Worm (Caenorhabditis elegans) whole organism, young adult: ENCODE measurements around the gene D1014.2.

Experiments
- B0035.1 ChIP-seq: sonication (generic microtip); optimal IDR thresholded peaks from 2 replicates; lab custom pipeline; 2016; ENCODE audit warnings: missing genetic modification characterization, mild to moderate bottlenecking, missing compliant biosample characterization, missing genotype, missing genetic modification reagents
- B0261.1 ChIP-seq: sonication (generic microtip); optimal IDR thresholded peaks from 2 replicates; lab custom pipeline; 2016; ENCODE audit warnings: mild to moderate bottlenecking, missing genetic modification characterization, moderate library complexity, missing compliant biosample characterization
- B0336.3 ChIP-seq: fragments of 200-800 bp; sonication (Bioruptor generic); IDR thresholded peaks from 2 replicates; pipeline ENCODE4 v1.3.6; 2022; ENCODE audit warnings: missing genetic modification characterization, missing compliant biosample characterization
- C06A6.2 ChIP-seq: fragments of 200-800 bp; sonication (Bioruptor generic); conservative IDR thresholded peaks from 2 replicates; pipeline ENCODE4 v1.3.6; 2022; ENCODE audit warnings: missing genetic modification characterization, missing compliant biosample characterization
- F49E8.2 ChIP-seq: sonication (generic microtip); optimal IDR thresholded peaks from 3 replicates; lab custom pipeline; 2017; ENCODE audit warnings: missing genetic modification characterization, mild to moderate bottlenecking, missing compliant biosample characterization, antibody characterized with exemption, moderate library complexity; ENCODE audit not compliant: insufficient read depth
- F55B11.4 ChIP-seq: sonication (generic microtip); optimal IDR thresholded peaks from 2 replicates; lab custom pipeline; 2016; ENCODE audit warnings: missing compliant biosample characterization, missing genetic modification characterization, borderline replicate concordance; ENCODE audit not compliant: insufficient read depth
- F57C9.4 ChIP-seq: sonication (generic microtip); optimal IDR thresholded peaks from 2 replicates; lab custom pipeline; 2017; ENCODE audit warnings: mild to moderate bottlenecking, missing genetic modification characterization, missing compliant biosample characterization
- K11D2.4 ChIP-seq: fragments of 200-800 bp; sonication (Bioruptor generic); IDR thresholded peaks from 2 replicates; pipeline ENCODE4 v1.3.6; 2022; ENCODE audit warnings: missing genetic modification reagents, missing genetic modification characterization, missing compliant biosample characterization
- Y53F4B.3 ChIP-seq: fragments of 200-800 bp; sonication (Bioruptor generic); IDR thresholded peaks from 2 replicates; pipeline ENCODE4 v1.3.6; 2022; ENCODE audit warnings: missing genetic modification reagents, missing genetic modification characterization, missing compliant biosample characterization
- Y53G8AR.9 ChIP-seq: fragments of 200-800 bp; sonication (Bioruptor generic); conservative IDR thresholded peaks from 2 replicates; pipeline ENCODE4 v1.3.6; 2022; ENCODE audit warnings: missing genetic modification reagents, missing genetic modification characterization, missing compliant biosample characterization
- Y67H2A.10 ChIP-seq: fragments of 200-800 bp; sonication (Bioruptor generic); conservative IDR thresholded peaks from 2 replicates; pipeline ENCODE4 v1.3.6; 2022; ENCODE audit warnings: missing genetic modification reagents, missing genetic modification characterization, missing compliant biosample characterization
- Y79H2A.3 ChIP-seq: fragments of 200-800 bp; sonication (Bioruptor generic); conservative IDR thresholded peaks from 2 replicates; pipeline ENCODE4 v1.3.6; 2022; ENCODE audit warnings: missing genetic modification reagents, missing genetic modification characterization, missing compliant biosample characterization
- Y95B8A.8 ChIP-seq: fragments of 200-800 bp; sonication (Bioruptor generic); IDR thresholded peaks from 2 replicates; pipeline ENCODE4 v1.3.6; 2022; ENCODE audit warnings: missing genetic modification reagents, missing genetic modification characterization, missing compliant biosample characterization
- ZK185.1 ChIP-seq: sonication (generic microtip); optimal IDR thresholded peaks from 2 replicates; lab custom pipeline; 2016; ENCODE audit warnings: mild to moderate bottlenecking, missing genetic modification characterization, missing compliant biosample characterization; ENCODE audit not compliant: poor library complexity, severe bottlenecking
- athp-1 ChIP-seq: sonication (generic microtip); optimal IDR thresholded peaks from 2 replicates; lab custom pipeline; 2017; ENCODE audit warnings: mild to moderate bottlenecking, missing genetic modification characterization, missing compliant biosample characterization
- ccch-3 ChIP-seq: fragments of 200-800 bp; sonication (Bioruptor generic); optimal IDR thresholded peaks from 2 replicates; lab custom pipeline; 2018; ENCODE audit warnings: mild to moderate bottlenecking, missing genetic modification characterization, missing compliant biosample characterization
- cebp-1 ChIP-seq, 2 experiments: fragments of 200-800 bp in 1 of 2; sonication (Bioruptor generic) in 1 of 2; sonication (generic microtip) in 1 of 2; IDR thresholded peaks in 1 of 2; optimal IDR thresholded peaks in 1 of 2; 2 replicates each; pipeline versions ENCODE4 v1.3.6 to Lab custom; 2017 to 2022; ENCODE audit warnings: missing compliant biosample characterization in 2 of 2, missing genetic modification characterization in 2 of 2, mild to moderate bottlenecking in 1 of 2, missing genetic modification reagents in 1 of 2, moderate library complexity in 1 of 2
- dpff-1 ChIP-seq: sonication (generic microtip); optimal IDR thresholded peaks from 2 replicates; lab custom pipeline; 2017; ENCODE audit warnings: mild to moderate bottlenecking, missing genetic modification characterization, missing compliant biosample characterization
- efl-1 ChIP-seq: fragments of 150-350 bp; optimal IDR thresholded peaks from 2 replicates; lab custom pipeline; 2014; ENCODE audit warnings: missing biosample characterization, missing genetic modification reagents, missing genetic modification characterization
- ets-4 ChIP-seq: fragments of 200-800 bp; sonication (Bioruptor generic); optimal IDR thresholded peaks from 2 replicates; lab custom pipeline; 2018; ENCODE audit warnings: mild to moderate bottlenecking, missing genetic modification characterization, missing compliant biosample characterization
- hlh-12 ChIP-seq: sonication (generic microtip); optimal IDR thresholded peaks from 2 replicates; lab custom pipeline; 2016; ENCODE audit warnings: missing genetic modification characterization, missing compliant biosample characterization
- hmg-20 ChIP-seq: fragments of 200-800 bp; sonication (Bioruptor generic); IDR thresholded peaks from 2 replicates; pipeline ENCODE4 v1.3.6; 2022; ENCODE audit warnings: missing genetic modification reagents, missing genetic modification characterization, missing compliant biosample characterization
- lag-1 ChIP-seq: fragments of 200-800 bp; sonication (Bioruptor generic); IDR thresholded peaks from 2 replicates; pipeline ENCODE4 v1.3.6; 2022; ENCODE audit warnings: missing genetic modification reagents, missing genetic modification characterization, missing compliant biosample characterization
- let-607 ChIP-seq, 2 experiments: fragments of 200-800 bp in 1 of 2; sonication (Bioruptor generic) in 1 of 2; sonication (generic microtip) in 1 of 2; optimal IDR thresholded peaks; 2 replicates each; lab custom pipeline; 2016 to 2018; ENCODE audit warnings: mild to moderate bottlenecking in 2 of 2, missing compliant biosample characterization in 2 of 2, missing genetic modification characterization in 2 of 2, moderate library complexity in 2 of 2, missing genotype in 1 of 2
- lin-54 ChIP-seq: fragments of 200-800 bp; sonication (Bioruptor generic); optimal IDR thresholded peaks from 2 replicates; lab custom pipeline; 2018; ENCODE audit warnings: mild to moderate bottlenecking, missing genetic modification characterization, missing compliant biosample characterization
- lir-1 ChIP-seq: fragments of 200-800 bp; sonication (Bioruptor generic); conservative IDR thresholded peaks from 2 replicates; pipeline ENCODE4 v1.3.6; 2022; ENCODE audit warnings: missing genetic modification reagents, missing genetic modification characterization, missing compliant biosample characterization
- lsy-27 ChIP-seq: sonication (generic microtip); optimal IDR thresholded peaks from 2 replicates; lab custom pipeline; 2017; ENCODE audit warnings: missing genetic modification characterization, mild to moderate bottlenecking, missing compliant biosample characterization, antibody characterized with exemption, missing genotype, borderline replicate concordance; ENCODE audit not compliant: insufficient read depth
- madf-3 ChIP-seq: fragments of 200-800 bp; sonication (Bioruptor generic); IDR thresholded peaks from 2 replicates; pipeline ENCODE4 v1.3.6; 2022; ENCODE audit warnings: missing genetic modification reagents, missing genetic modification characterization, missing compliant biosample characterization
- mcd-1 ChIP-seq: fragments of 200-800 bp; sonication (Bioruptor generic); IDR thresholded peaks from 2 replicates; pipeline ENCODE4 v1.3.6; 2022; ENCODE audit warnings: missing genetic modification reagents, missing genetic modification characterization, missing compliant biosample characterization
- mxl-1 ChIP-seq: sonication (generic microtip); optimal IDR thresholded peaks from 2 replicates; lab custom pipeline; 2016; ENCODE audit warnings: missing genetic modification characterization, missing compliant biosample characterization
- nfya-1 ChIP-seq: sonication (generic microtip); optimal IDR thresholded peaks from 2 replicates; lab custom pipeline; 2017; ENCODE audit warnings: antibody characterized with exemption, missing compliant biosample characterization, missing genetic modification characterization, borderline replicate concordance; ENCODE audit not compliant: insufficient read depth
- nfya-2 ChIP-seq: fragments of 200-800 bp; sonication (Bioruptor generic); IDR thresholded peaks from 2 replicates; pipeline ENCODE4 v1.3.6; 2022; ENCODE audit warnings: missing genetic modification reagents, missing genetic modification characterization, missing compliant biosample characterization
- pbrm-1 ChIP-seq: fragments of 200-800 bp; sonication (Bioruptor generic); IDR thresholded peaks from 2 replicates; pipeline ENCODE4 v1.3.6; 2022; ENCODE audit warnings: missing genetic modification reagents, missing genetic modification characterization, missing compliant biosample characterization
- rcor-1 ChIP-seq: fragments of 200-800 bp; sonication (Bioruptor generic); IDR thresholded peaks from 2 replicates; pipeline ENCODE4 v1.3.6; 2022; ENCODE audit warnings: missing genetic modification reagents, missing genetic modification characterization, missing compliant biosample characterization
- repo-1 ChIP-seq: sonication (generic microtip); optimal IDR thresholded peaks from 2 replicates; lab custom pipeline; 2017; ENCODE audit warnings: mild to moderate bottlenecking, missing genetic modification characterization, missing compliant biosample characterization
- rpc-1 ChIP-seq, 2 experiments: fragments of 150-350 bp in 1 of 2; sonication (generic microtip) in 1 of 2; optimal IDR thresholded peaks; 2 replicates each; lab custom pipeline; 2014 to 2018; ENCODE audit warnings: missing biosample characterization in 1 of 2, missing genetic modification characterization in 1 of 2, missing genetic modification reagents in 1 of 2, missing genotype in 1 of 2
- sptf-2 ChIP-seq: fragments of 200-800 bp; sonication (Bioruptor generic); optimal IDR thresholded peaks from 2 replicates; lab custom pipeline; 2018; ENCODE audit warnings: mild to moderate bottlenecking, missing genetic modification characterization, missing compliant biosample characterization
- tbx-9 ChIP-seq: sonication (generic microtip); optimal IDR thresholded peaks from 2 replicates; lab custom pipeline; 2016; ENCODE audit warnings: borderline replicate concordance, missing genetic modification characterization, inconsistent platforms, missing compliant biosample characterization
- unc-62 ChIP-seq: fragments of 150-350 bp; optimal IDR thresholded peaks from 2 replicates; lab custom pipeline; 2014; ENCODE audit warnings: missing biosample characterization, missing genetic modification reagents, missing genetic modification characterization
- xnd-1 ChIP-seq: sonication (generic microtip); optimal IDR thresholded peaks from 2 replicates; lab custom pipeline; 2016; ENCODE audit warnings: missing genotype, missing genetic modification reagents, missing genetic modification characterization, missing compliant biosample characterization
- ztf-25 ChIP-seq: fragments of 200-800 bp; sonication (Bioruptor generic); IDR thresholded peaks from 2 replicates; pipeline ENCODE4 v1.3.6; 2022; ENCODE audit warnings: missing genetic modification reagents, missing genetic modification characterization, missing compliant biosample characterization

Gene D1014.2

DNA sequence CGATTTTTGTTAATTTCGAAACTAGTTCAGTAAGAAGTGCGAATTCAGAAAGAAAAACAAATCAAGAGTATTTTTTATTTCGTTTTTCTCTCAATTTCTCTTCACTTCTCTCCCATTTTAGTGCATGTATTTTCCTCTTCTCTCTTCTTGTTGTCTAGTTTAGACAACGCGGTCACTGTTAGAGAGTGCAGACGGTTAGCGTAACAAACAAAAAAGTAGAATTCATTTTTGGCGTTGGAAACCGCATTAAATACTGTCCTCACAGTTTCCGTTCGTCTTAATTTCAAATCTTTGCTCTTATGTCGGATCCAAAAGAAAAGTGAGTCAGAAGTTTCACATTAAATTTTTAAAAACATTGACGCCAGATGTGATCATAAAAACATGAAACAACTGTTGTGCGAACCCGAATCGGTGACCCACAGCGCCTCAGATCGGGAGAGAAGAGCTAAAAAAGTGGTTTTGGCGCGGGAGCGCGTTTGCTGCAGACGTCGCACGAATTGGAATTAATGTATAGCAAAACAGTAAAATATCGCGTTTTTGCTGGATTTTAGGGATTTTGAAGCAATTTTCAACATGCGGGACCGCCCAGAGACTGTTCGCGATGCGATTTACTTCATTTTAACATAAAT lies 35.3 kb downstream of the D1014.2 start, which contains the start of gene srp-7 (continued):
- TF ChIP-seq B0261.1 (tag; lab: Kevin White, UChicago) (no peak), ets-4 (GFP tag; lab: Kevin White, UChicago) (no peak), Y79H2A.3 (GFP tag; lab: Robert Waterston, UW) (no peak), efl-1 (GFP tag; lab: Kevin White, UChicago) (no peak), pbrm-1 (GFP tag; lab: Robert Waterston, UW) (no peak), unc-62 (GFP tag; lab: Kevin White, UChicago) (no peak), Y95B8A.8 (GFP tag; lab: Robert Waterston, UW) (no peak), nfya-1 (no peak), ztf-25 (GFP tag; lab: Robert Waterston, UW) (0 out of 2 replicates have a peak, but pooled peaks have one; percentile 44), ZK185.1 (no peak), lir-1 (GFP tag; lab: Robert Waterston, UW) (no peak), Y53G8AR.9 (GFP tag; lab: Robert Waterston, UW) (no peak), sptf-2 (GFP tag; lab: Kevin White, UChicago) (no peak), dpff-1 (tag; lab: Kevin White, UChicago) (no peak), lin-54 (no peak), lsy-27 (tag; lab: Kevin White, UChicago) (no peak), C06A6.2 (GFP tag; lab: Robert Waterston, UW) (0 out of 2 replicates have a peak, but pooled peaks have one; percentile 20), B0035.1 (tag; lab: Kevin White, UChicago) (no peak), mcd-1 (GFP tag; lab: Robert Waterston, UW) (peak; percentile 84), F49E8.2 (tag; lab: Kevin White, UChicago) (no peak), mxl-1 (tag; lab: Kevin White, UChicago) (no peak), hlh-12 (no peak), tbx-9 (tag; lab: Kevin White, UChicago) (no peak), repo-1 (tag; lab: Kevin White, UChicago) (no peak), Y53F4B.3 (GFP tag; lab: Robert Waterston, UW) (no peak)

DNA sequence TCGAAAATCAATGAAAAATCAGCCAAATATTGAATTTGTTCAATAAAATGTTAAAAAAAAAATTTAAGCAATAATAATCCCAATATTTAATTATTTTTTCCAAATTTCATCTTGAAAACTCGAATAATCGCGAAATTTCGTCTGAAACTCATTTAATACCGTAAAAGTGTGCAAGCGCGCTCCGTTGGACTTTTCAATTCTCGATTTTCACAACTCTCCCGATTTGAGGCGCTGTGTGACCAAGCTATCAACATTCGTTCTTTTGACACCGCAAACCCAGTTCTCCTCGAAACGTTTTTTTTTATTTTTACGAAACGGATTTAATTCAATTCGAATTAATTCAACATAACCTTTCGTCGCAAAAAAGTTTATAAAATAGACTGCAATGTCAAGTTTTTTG lies 37.0 kb downstream of the D1014.2 start:
- peak; percentile 64; the same call in 1 of the 2 replicates for TF ChIP-seq mcd-1 (GFP tag; lab: Robert Waterston, UW)
- TF ChIP-seq, all 124 proteins: peak for 1; not testable (repeated sequence) for 123

ce11 chrV:8183384-8183783 lies 39.7 kb downstream of the D1014.2 start, which contains the start of gene srp-8:
Gene srp-8 (plus strand): TSS chrV:8183684.
- TF ChIP-seq cebp-1 (GFP tag; IDR thresholded peaks at IDR 0.05; lab: Robert Waterston, UW) = peak; percentile 59; the same call in 1 of the 2 replicates
- no peak for TF ChIP-seq cebp-1 (tag; optimal IDR thresholded peaks at IDR 0.05; lab: Kevin White, UChicago)
- TF ChIP-seq B0261.1 (tag; lab: Kevin White, UChicago) = no peak
- TF ChIP-seq, all 124 proteins: peak for 1

DNA sequence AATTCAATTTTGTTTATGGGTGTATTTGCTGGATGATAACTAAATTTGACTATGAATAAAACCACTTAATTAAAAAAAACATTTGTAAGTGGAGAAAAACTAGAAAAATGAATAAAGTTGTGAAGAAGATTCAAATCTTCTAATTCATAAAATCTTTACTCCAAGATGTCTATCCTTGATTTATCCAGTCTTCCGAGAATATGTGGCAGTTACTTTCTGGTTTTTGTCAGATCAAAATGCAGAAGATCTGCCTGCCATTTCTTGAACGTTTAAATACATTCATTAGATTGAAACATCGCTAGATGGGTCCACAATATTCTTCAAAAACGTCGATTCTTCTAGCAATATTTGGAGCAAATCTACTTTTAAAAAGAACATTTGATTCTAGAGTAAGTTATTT lies 42.0 kb downstream of the D1014.2 start, which contains the start of gene F20D6.2:
Gene F20D6.2 (plus strand): TSS at position 301 of the 400 bp plus-strand sequence.
- TF ChIP-seq ccch-3 (GFP tag; lab: Kevin White, UChicago) = no peak
- no peak for TF ChIP-seq K11D2.4 (GFP tag; lab: Robert Waterston, UW)
- TF ChIP-seq athp-1 (tag; lab: Kevin White, UChicago) = no peak
- TF ChIP-seq efl-1 (GFP tag; lab: Kevin White, UChicago) = no peak
- TF ChIP-seq madf-3 (GFP tag; lab: Robert Waterston, UW) = no peak
- TF ChIP-seq nfya-2 (GFP tag; lab: Robert Waterston, UW) = no peak
- no peak for TF ChIP-seq F55B11.4 (tag; lab: Kevin White, UChicago)
- no peak for TF ChIP-seq B0336.3 (GFP tag; lab: Robert Waterston, UW)
- TF ChIP-seq hlh-12 = no peak
- no peak for TF ChIP-seq unc-62 (GFP tag; lab: Kevin White, UChicago)
- TF ChIP-seq hmg-20 (GFP tag; lab: Robert Waterston, UW) = no peak
- no peak for TF ChIP-seq rcor-1 (GFP tag; lab: Robert Waterston, UW)
- no peak for TF ChIP-seq xnd-1
- TF ChIP-seq lag-1 = no peak
- no peak for TF ChIP-seq F57C9.4 (tag; lab: Kevin White, UChicago)
- no peak for TF ChIP-seq let-607 (tag; optimal IDR thresholded peaks at IDR 0.05; lab: Kevin White, UChicago)
- no peak for TF ChIP-seq Y67H2A.10 (GFP tag; lab: Robert Waterston, UW)
- TF ChIP-seq rpc-1 (optimal IDR thresholded peaks at IDR 0.05; lab: Kevin White, UChicago) = no peak
- no peak for TF ChIP-seq rpc-1 (tag; optimal IDR thresholded peaks at IDR 0.05; lab: Kevin White, UChicago)
